Worm (Caenorhabditis elegans): ENCODE measurements around the gene R151.1.

Gene R151.1

DNA sequence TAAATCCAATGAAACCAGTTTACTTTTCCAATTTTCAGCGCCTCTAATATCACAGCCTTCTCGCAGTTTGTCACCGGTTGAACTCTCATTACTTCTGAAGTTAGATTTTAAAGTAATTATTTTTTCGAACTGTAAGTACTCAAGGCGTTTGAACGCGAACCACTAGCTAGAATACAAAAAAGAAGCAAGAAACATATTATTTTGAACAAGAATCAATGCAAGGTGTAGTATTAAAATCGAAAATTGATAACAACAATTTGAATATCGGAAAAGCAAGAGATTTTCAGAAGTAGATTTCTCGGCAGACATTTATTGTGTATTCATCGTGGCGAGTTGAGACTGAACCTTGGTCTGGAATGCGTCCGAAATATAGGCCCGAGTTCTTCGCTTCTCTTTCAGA lies 18.4 kb upstream of the R151.1 start, which contains the start of gene exos-9:
TSS of gene exos-9 (minus strand) at position 101 of the 400 bp plus-strand sequence.
- no peak for TF ChIP-seq unc-62 (GFP tag; optimal IDR thresholded peaks at IDR 0.05)

DNA sequence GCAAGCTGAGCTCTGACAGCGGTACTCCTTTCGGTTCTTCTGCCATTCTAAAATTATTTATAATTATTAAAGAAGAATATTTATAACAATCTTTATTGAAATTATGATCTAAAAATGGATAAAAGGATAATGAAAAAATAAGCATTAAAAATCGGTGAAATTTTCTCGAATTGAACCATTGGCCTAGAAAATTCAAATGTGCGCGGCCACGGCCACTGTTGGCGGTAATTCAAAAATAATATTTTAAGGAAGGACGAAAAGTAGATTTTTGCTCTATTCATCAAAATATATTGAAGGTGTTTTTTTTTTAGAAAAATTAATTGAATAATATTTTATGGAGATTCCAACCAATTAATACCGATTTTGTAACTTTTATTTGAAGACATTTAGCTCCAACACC lies 17.5 kb upstream of the R151.1 start, which contains the start of gene pfd-5:
TSS of gene pfd-5 (minus strand) at position 47 of the 400 bp plus-strand sequence.
- no peak for TF ChIP-seq unc-62 (GFP tag; optimal IDR thresholded peaks at IDR 0.05)

DNA sequence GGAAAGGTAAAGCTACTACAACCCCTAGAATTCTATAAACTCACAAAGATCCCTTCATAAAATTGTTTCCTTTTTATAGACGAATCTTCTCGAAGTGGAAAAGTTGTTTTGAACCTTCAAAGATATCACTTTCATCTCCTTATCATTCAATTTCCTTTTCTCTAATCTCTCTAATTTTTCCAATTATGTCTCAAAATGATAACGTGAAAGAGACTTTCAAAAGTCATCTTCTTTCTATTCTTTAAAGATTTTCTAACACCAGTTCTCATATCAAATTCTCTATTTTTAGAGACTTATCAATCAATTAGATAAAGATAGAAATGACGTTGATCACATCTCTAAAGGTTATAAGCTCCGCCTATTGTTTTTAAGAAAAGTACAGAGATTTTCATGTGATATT lies 16.9 kb upstream of the R151.1 start:
- no peak for TF ChIP-seq unc-62 (GFP tag; optimal IDR thresholded peaks at IDR 0.05)

- TF ChIP-seq unc-62 (GFP tag; optimal IDR thresholded peaks at IDR 0.05): no peak
Observed at ce11 chrIII:7201378-7202256, 14.7 kb upstream of the R151.1 start, which contains the start of gene dpy-31. Gene dpy-31 (plus strand): TSS chrIII:7202206.

DNA sequence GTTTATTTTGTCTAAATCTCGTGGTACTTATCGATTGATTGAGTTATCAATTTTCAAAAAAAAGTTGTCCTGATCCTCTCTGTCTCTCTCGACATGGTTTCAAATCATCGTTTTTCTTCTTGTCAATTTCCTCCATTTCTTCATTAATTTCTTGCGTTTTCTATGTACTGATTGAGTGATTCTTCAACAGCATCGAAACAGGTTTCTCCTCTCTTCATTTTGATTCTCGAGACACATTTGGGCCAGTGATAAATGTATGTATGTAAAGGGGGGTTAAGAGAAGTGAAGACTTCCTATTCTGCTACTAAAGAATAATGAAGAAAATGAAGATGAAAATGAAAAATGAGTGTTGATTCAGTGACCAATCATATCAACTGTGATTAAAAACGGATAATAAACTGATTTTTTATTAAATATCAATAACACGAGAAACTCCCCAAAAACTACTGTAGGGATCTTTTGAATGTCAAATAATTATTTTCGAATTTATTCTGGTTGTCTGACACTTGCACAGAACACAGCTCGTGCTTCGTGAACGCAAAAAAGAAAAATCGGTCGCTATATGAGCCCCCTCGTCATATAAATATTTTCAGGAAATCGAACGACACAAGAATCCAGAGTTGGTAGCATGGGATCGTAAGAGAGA lies 13.1 kb upstream of the R151.1 start:
- TF ChIP-seq unc-62 (GFP tag; optimal IDR thresholded peaks at IDR 0.05): no peak

DNA sequence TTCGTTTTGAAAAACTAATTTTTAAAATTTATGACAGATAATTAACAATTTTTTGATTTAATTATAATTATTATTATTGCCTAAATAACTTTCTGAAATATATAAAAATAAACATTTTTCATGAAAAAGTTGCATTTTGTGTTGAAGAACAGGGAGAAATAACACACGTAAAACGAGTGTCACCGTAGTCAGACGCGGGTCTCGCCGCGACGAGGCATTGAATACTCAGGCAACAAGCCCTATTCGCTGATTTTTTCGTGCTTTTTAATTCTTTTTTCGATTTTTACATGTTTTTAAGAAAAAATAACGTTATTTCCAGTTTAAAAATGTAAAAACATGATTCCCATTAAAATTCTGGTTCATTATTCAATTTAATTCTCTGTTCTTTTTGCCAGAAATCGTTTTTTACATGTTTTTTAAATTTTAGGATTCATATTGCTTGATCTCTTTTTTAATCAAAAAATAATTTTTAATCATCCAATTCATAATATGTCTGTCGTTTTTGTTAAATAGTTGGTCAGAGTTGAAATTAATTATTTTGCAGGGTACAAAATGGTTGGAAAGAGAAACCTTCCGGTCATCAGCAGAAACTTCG lies 8.3 kb upstream of the R151.1 start, which contains the start of gene rpl-6:
TSS of gene rpl-6 (plus strand) at position 545 of the 595 bp plus-strand sequence.
- TF ChIP-seq unc-62 (GFP tag; optimal IDR thresholded peaks at IDR 0.05): no peak

DNA sequence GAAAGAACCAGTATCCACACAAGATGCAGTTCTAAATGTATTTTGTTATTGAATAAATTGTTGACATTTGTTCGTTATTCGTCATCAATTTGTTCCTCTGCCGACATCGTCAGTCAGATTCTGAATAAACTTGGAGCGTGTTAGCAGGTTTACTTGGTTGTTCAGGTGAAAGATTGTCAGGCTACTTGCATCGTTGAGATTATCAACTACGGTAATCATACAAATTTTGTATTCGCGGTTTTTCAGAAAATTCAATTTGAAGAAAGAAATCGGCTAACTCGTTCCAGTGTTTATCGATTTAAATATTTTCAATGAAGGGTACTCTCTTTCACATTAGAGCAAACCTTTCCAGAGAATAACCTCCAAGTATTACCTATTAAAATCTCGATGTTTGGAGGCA lies 6.6 kb upstream of the R151.1 start, which contains the start of gene R151.2:
TSS of gene R151.2 (plus strand) at position 247 of the 400 bp plus-strand sequence.
- TF ChIP-seq unc-62 (GFP tag; optimal IDR thresholded peaks at IDR 0.05): no peak

DNA sequence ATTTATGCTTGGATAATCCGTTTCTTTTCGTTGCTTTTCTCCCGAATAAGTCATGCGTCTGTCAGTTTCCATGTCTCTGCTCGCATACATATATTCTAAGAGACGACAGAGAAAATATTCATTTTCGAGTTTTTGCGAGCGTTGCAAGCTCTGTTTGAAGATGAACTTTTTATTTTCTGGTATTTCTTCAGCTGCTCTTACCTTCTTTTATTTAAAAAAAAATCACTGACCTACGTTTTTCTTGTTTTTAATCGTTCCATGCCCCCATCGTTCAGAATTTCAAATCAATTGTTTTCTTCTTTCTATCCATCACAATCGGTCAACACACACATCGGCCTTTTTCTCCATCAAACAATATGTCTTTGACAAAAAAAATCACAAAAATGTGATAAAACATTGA lies 5.8 kb upstream of the R151.1 start:
- no peak for TF ChIP-seq unc-62 (GFP tag; optimal IDR thresholded peaks at IDR 0.05)

- TF ChIP-seq unc-62 (GFP tag; optimal IDR thresholded peaks at IDR 0.05): no peak
Observed at ce11 chrIII:7212028-7212427, 4.3 kb upstream of the R151.1 start.

ce11 chrIII:7215532-7215931 lies 794 bp upstream of the R151.1 start:
- no peak for TF ChIP-seq unc-62 (GFP tag; optimal IDR thresholded peaks at IDR 0.05)

- TF ChIP-seq unc-62 (GFP tag; optimal IDR thresholded peaks at IDR 0.05): no peak
Observed at ce11 chrIII:7216924-7217521, 697 bp downstream of the R151.1 start.

DNA sequence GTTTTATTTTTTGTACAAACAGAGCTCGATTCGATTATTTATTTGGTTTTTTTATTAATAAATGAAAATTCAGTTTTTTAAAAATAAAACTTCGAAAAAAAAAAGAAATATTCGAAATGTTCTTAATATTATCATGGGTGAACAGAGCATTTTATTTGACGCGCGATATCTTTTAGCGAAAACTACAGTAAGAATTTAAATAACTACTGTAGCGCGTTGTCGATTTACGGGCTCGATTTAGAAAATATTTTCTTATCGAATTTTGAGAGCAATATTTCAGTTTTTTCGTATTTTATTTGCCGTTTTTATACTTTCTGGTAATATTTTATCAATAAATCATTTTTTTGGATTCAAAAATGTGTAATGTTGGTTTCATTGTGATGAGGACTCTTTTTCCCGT lies 4.8 kb downstream of the R151.1 start:
- TF ChIP-seq unc-62 (GFP tag; optimal IDR thresholded peaks at IDR 0.05): no peak

- TF ChIP-seq unc-62 (GFP tag; optimal IDR thresholded peaks at IDR 0.05): no peak
Observed at ce11 chrIII:7223029-7223428, 6.7 kb downstream of the R151.1 start, which contains the start of gene der-2. Gene der-2 (minus strand): TSS chrIII:7223129.

ce11 chrIII:7226607-7227006 lies 10.3 kb downstream of the R151.1 start, which contains the start of gene hsp-75:
Gene hsp-75 (minus strand): TSS chrIII:7226707.
- TF ChIP-seq unc-62 (GFP tag; optimal IDR thresholded peaks at IDR 0.05): no peak

- TF ChIP-seq unc-62 (GFP tag; optimal IDR thresholded peaks at IDR 0.05): no peak
Observed at ce11 chrIII:7229687-7230086, 13.4 kb downstream of the R151.1 start, which contains the start of gene R151.8. Gene R151.8 (minus strand): TSS chrIII:7229787.

DNA sequence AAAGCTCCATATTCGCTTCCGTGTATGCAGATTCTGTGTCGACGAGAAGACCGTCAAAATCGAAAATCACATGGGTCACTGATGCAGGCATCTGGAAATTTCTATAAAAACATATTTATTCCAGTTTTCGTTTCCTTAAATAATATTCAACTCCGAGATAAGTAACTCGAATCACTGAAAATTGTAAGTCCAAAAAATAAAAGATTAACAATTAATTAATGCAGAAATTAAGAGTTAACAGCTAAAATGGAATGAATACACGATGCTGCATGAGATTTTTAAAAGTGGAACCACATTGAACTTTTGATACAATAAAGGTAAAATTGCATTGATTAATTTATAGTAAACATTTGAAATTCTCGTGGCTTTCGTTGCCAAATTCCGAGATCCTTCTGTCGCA lies 14.5 kb downstream of the R151.1 start, which contains the start of gene R151.10:
TSS of gene R151.10 (minus strand) at position 101 of the 400 bp plus-strand sequence.
- TF ChIP-seq unc-62 (GFP tag; optimal IDR thresholded peaks at IDR 0.05): no peak

All from whole organism, dauer.